ENCODE assay signal across 1 fruit fly cellular context in genomic region chr3L:22267248-22267957, dm6.
A peak's percentile ranks its signal among the peaks of the same experiment; 100 is the strongest.
TF ChIP-seq lines count a peak whose summit lies in the region.

Gene Csp (plus strand): TSS chr3L:22267382.

TF ChIP-seq in whole organism, embryonic, 481 proteins besides CTCF, POLR2A, EP300 and RAD21 (continued from another document and continues in another):
- TF ChIP-seq CG8388 (GFP tag; optimal IDR thresholded peaks at IDR 0.05; lab: Kevin White, UChicago), result peak; percentile 27
- no peak for TF ChIP-seq CG4424 (GFP tag; optimal IDR thresholded peaks at IDR 0.05; lab: Kevin White, UChicago)
- TF ChIP-seq dmrt11E (tag; optimal IDR thresholded peaks at IDR 0.05; lab: Kevin White, UChicago), result no peak
- no peak for TF ChIP-seq Poxn (GFP tag; IDR thresholded peaks at IDR 0.05; lab: Robert Waterston, UW)
- peak; percentile 12 for TF ChIP-seq CG30403 (GFP tag; optimal IDR thresholded peaks at IDR 0.05; lab: Kevin White, UChicago)
- TF ChIP-seq fd3F (GFP tag; optimal IDR thresholded peaks at IDR 0.05; lab: Kevin White, UChicago), result no peak
- TF ChIP-seq CG17802 (tag; optimal IDR thresholded peaks at IDR 0.05; lab: Kevin White, UChicago), result peak; percentile 46
- TF ChIP-seq ranshi (GFP tag; IDR thresholded peaks at IDR 0.05; lab: Robert Waterston, UW), result no peak
- TF ChIP-seq CG17359 (tag; optimal IDR thresholded peaks at IDR 0.05; lab: Kevin White, UChicago), result no peak
- TF ChIP-seq CG31365 (tag; optimal IDR thresholded peaks at IDR 0.05; lab: Kevin White, UChicago), result no peak
- TF ChIP-seq ind (GFP tag; optimal IDR thresholded peaks at IDR 0.05; lab: Kevin White, UChicago), result peak; percentile 15
- TF ChIP-seq Hr39 (optimal IDR thresholded peaks at IDR 0.05; lab: Kevin White, UChicago), result no peak
- TF ChIP-seq Lpt (GFP tag; optimal IDR thresholded peaks at IDR 0.05; lab: Kevin White, UChicago), result no peak
- TF ChIP-seq nmo (GFP tag; optimal IDR thresholded peaks at IDR 0.05; lab: Kevin White, UChicago), result peak; percentile 12
- peak; percentile 84 for TF ChIP-seq CG1603 (tag; optimal IDR thresholded peaks at IDR 0.05; lab: Kevin White, UChicago)
- no peak for TF ChIP-seq gsb (GFP tag; IDR thresholded peaks at IDR 0.05; lab: Robert Waterston, UW)
- peak; percentile 38 for TF ChIP-seq grau (tag; optimal IDR thresholded peaks at IDR 0.05; lab: Kevin White, UChicago)
- peak; percentile 58 for TF ChIP-seq CG12659 (GFP tag; optimal IDR thresholded peaks at IDR 0.05; lab: Kevin White, UChicago)
- peak; percentile 43 for TF ChIP-seq phol (tag; optimal IDR thresholded peaks at IDR 0.05; lab: Kevin White, UChicago)
- TF ChIP-seq dm (GFP tag; optimal IDR thresholded peaks at IDR 0.05; lab: Kevin White, UChicago), result peak; percentile 72
- TF ChIP-seq CG7987 (GFP tag; optimal IDR thresholded peaks at IDR 0.05; lab: Kevin White, UChicago), result peak; percentile 31
- TF ChIP-seq CG3407 (GFP tag; optimal IDR thresholded peaks at IDR 0.05; lab: Kevin White, UChicago), result no peak
- no peak for TF ChIP-seq pnt (GFP tag; optimal IDR thresholded peaks at IDR 0.05; lab: Kevin White, UChicago)
- peak; percentile 44 for TF ChIP-seq CG3281 (GFP tag; optimal IDR thresholded peaks at IDR 0.05; lab: Kevin White, UChicago)
- TF ChIP-seq Mes4 (GFP tag; optimal IDR thresholded peaks at IDR 0.05; lab: Kevin White, UChicago), result peak; percentile 37
- peak; percentile 22 for TF ChIP-seq CG13424 (tag; optimal IDR thresholded peaks at IDR 0.05; lab: Kevin White, UChicago)
- peak; percentile 96 for TF ChIP-seq Adf1 (GFP tag; IDR thresholded peaks at IDR 0.05; lab: Robert Waterston, UW)
- no peak for TF ChIP-seq eve (GFP tag; optimal IDR thresholded peaks at IDR 0.05; lab: Kevin White, UChicago)
- TF ChIP-seq CG9797 (GFP tag; optimal IDR thresholded peaks at IDR 0.05; lab: Kevin White, UChicago), result peak; percentile 47
- TF ChIP-seq CG30020 (tag; optimal IDR thresholded peaks at IDR 0.05; lab: Kevin White, UChicago), result peak; percentile 2
- TF ChIP-seq HLH4C (GFP tag; IDR thresholded peaks at IDR 0.05; lab: Robert Waterston, UW; ENCODE audit: partially characterized antibody), result peak; percentile 46; the same call in 1 of the 3 replicates
- no peak for TF ChIP-seq PHDP (tag; optimal IDR thresholded peaks at IDR 0.05; lab: Kevin White, UChicago)
- no peak for TF ChIP-seq CG3065 (GFP tag; optimal IDR thresholded peaks at IDR 0.05; lab: Kevin White, UChicago)
- no peak for TF ChIP-seq schlank (tag; optimal IDR thresholded peaks at IDR 0.05; lab: Kevin White, UChicago)
- TF ChIP-seq Nf-YB (GFP tag; optimal IDR thresholded peaks at IDR 0.05; lab: Kevin White, UChicago), result peak; percentile 36
- TF ChIP-seq Stat92E (GFP tag; optimal IDR thresholded peaks at IDR 0.05; lab: Kevin White, UChicago), result peak in 1 of 3 experiments; percentile 63
- peak; percentile 2 for TF ChIP-seq unpg (GFP tag; optimal IDR thresholded peaks at IDR 0.05; lab: Kevin White, UChicago)
- TF ChIP-seq CG3726 (GFP tag; IDR thresholded peaks at IDR 0.05; lab: Robert Waterston, UW), result no peak
- TF ChIP-seq CG12219 (GFP tag; optimal IDR thresholded peaks at IDR 0.05; lab: Kevin White, UChicago), result peak; percentile 25
- peak; percentile 44 for TF ChIP-seq CG10543 (GFP tag; optimal IDR thresholded peaks at IDR 0.05; lab: Kevin White, UChicago)
- peak; percentile 32 for TF ChIP-seq mam (GFP tag; optimal IDR thresholded peaks at IDR 0.05; lab: Kevin White, UChicago)
- TF ChIP-seq tll (GFP tag; optimal IDR thresholded peaks at IDR 0.05; lab: Kevin White, UChicago), result peak in 1 of 2 experiments; percentile 75
- TF ChIP-seq pita (GFP tag; optimal IDR thresholded peaks at IDR 0.05; lab: Kevin White, UChicago), result peak; percentile 37
- TF ChIP-seq Mad (GFP tag; optimal IDR thresholded peaks at IDR 0.05; lab: Kevin White, UChicago), result no peak
- peak; percentile 23 for TF ChIP-seq Chrac-16 (GFP tag; optimal IDR thresholded peaks at IDR 0.05; lab: Kevin White, UChicago)
- peak; percentile 86 for TF ChIP-seq pros (GFP tag; optimal IDR thresholded peaks at IDR 0.05; lab: Kevin White, UChicago)
- peak; percentile 26; the same call in 1 of the 2 replicates for TF ChIP-seq CG42726 (GFP tag; IDR thresholded peaks at IDR 0.05; lab: Robert Waterston, UW; ENCODE audit: partially characterized antibody)
- TF ChIP-seq Dbx (GFP tag; IDR thresholded peaks at IDR 0.05; lab: Robert Waterston, UW), result 0 out of 3 replicates have a peak, but pooled peaks have one; percentile 32
- TF ChIP-seq Hey (tag; optimal IDR thresholded peaks at IDR 0.05; lab: Kevin White, UChicago), result peak; percentile 13
- peak; percentile 23; the same call in 2 of the 3 replicates for TF ChIP-seq zen2 (GFP tag; IDR thresholded peaks at IDR 0.05; lab: Robert Waterston, UW; ENCODE audit: partially characterized antibody)
- peak; percentile 72 for TF ChIP-seq BEAF-32 (GFP tag; optimal IDR thresholded peaks at IDR 0.05; lab: Kevin White, UChicago)
- peak; percentile 77 for TF ChIP-seq Dref (GFP tag; IDR thresholded peaks at IDR 0.05; lab: Robert Waterston, UW)
- peak; percentile 10; the same call in 1 of the 2 replicates for TF ChIP-seq E2f2 (GFP tag; IDR thresholded peaks at IDR 0.05; lab: Robert Waterston, UW)
- peak; percentile 25 for TF ChIP-seq her (GFP tag; optimal IDR thresholded peaks at IDR 0.05; lab: Kevin White, UChicago)
- TF ChIP-seq grn (GFP tag; optimal IDR thresholded peaks at IDR 0.05; lab: Kevin White, UChicago), result peak; percentile 30
- TF ChIP-seq CG7839 (tag; optimal IDR thresholded peaks at IDR 0.05; lab: Kevin White, UChicago), result no peak
- TF ChIP-seq Deaf1 (tag; optimal IDR thresholded peaks at IDR 0.05; lab: Kevin White, UChicago), result peak; percentile 43
- peak; percentile 99 for TF ChIP-seq CG2199 (GFP tag; IDR thresholded peaks at IDR 0.05; lab: Robert Waterston, UW)
- no peak for TF ChIP-seq CG16779 (GFP tag; IDR thresholded peaks at IDR 0.05; lab: Robert Waterston, UW)
- TF ChIP-seq CG4282 (GFP tag; optimal IDR thresholded peaks at IDR 0.05; lab: Kevin White, UChicago), result no peak
- no peak for TF ChIP-seq Bteb2 (GFP tag; optimal IDR thresholded peaks at IDR 0.05; lab: Kevin White, UChicago)
- TF ChIP-seq H2.0 (GFP tag; IDR thresholded peaks at IDR 0.05; lab: Robert Waterston, UW), result peak; percentile 11; the same call in 1 of the 2 replicates
- TF ChIP-seq pfk (GFP tag; optimal IDR thresholded peaks at IDR 0.05; lab: Kevin White, UChicago), result peak; percentile 18
- TF ChIP-seq Sry-δ (GFP tag; optimal IDR thresholded peaks at IDR 0.05; lab: Kevin White, UChicago), result peak; percentile 93
- no peak for TF ChIP-seq CG11560 (tag; IDR thresholded peaks at IDR 0.05; lab: Robert Waterston, UW)
- TF ChIP-seq CG13287 (GFP tag; IDR thresholded peaks at IDR 0.05; lab: Robert Waterston, UW; ENCODE audit: partially characterized antibody), result peak; percentile 62
- TF ChIP-seq CG10267 (tag; optimal IDR thresholded peaks at IDR 0.05; lab: Kevin White, UChicago), result peak; percentile 59
- no peak for TF ChIP-seq Elba2 (GFP tag; optimal IDR thresholded peaks at IDR 0.05; lab: Kevin White, UChicago)
- TF ChIP-seq D19B (GFP tag; optimal IDR thresholded peaks at IDR 0.05; lab: Kevin White, UChicago), result no peak
- no peak for TF ChIP-seq dimm (GFP tag; IDR thresholded peaks at IDR 0.05; lab: Robert Waterston, UW)
- TF ChIP-seq CG4404 (GFP tag; IDR thresholded peaks at IDR 0.05; lab: Robert Waterston, UW), result no peak
- peak; percentile 24 for TF ChIP-seq CG2120 (GFP tag; optimal IDR thresholded peaks at IDR 0.05; lab: Kevin White, UChicago)
- peak; percentile 63 for TF ChIP-seq kni (GFP tag; optimal IDR thresholded peaks at IDR 0.05; lab: Kevin White, UChicago)
- peak in 1 of 2 experiments; percentile 8 for TF ChIP-seq dpn (GFP tag; optimal IDR thresholded peaks at IDR 0.05; lab: Kevin White, UChicago)
- TF ChIP-seq chm (GFP tag; IDR thresholded peaks at IDR 0.05; lab: Robert Waterston, UW), result no peak
- peak; percentile 4 to 60 for TF ChIP-seq Pdp1 (GFP tag; optimal IDR thresholded peaks at IDR 0.05; lab: Kevin White, UChicago)
- no peak for TF ChIP-seq maf-S (GFP tag; optimal IDR thresholded peaks at IDR 0.05; lab: Kevin White, UChicago)
- TF ChIP-seq Blimp-1 (GFP tag; optimal IDR thresholded peaks at IDR 0.05; lab: Kevin White, UChicago), result peak; percentile 15
- no peak for TF ChIP-seq corto (GFP tag; optimal IDR thresholded peaks at IDR 0.05; lab: Kevin White, UChicago)
- peak; percentile 44; the same call in 1 of the 3 replicates for TF ChIP-seq CG34422 (GFP tag; IDR thresholded peaks at IDR 0.05; lab: Robert Waterston, UW)
- no peak for TF ChIP-seq CG3838 (GFP tag; optimal IDR thresholded peaks at IDR 0.05; lab: Kevin White, UChicago)
- TF ChIP-seq slbo (GFP tag; IDR thresholded peaks at IDR 0.05; lab: Robert Waterston, UW), result peak; percentile 53; the same call in 1 of the 2 replicates
- TF ChIP-seq CG10565 (GFP tag; optimal IDR thresholded peaks at IDR 0.05; lab: Kevin White, UChicago), result no peak
- no peak for TF ChIP-seq CG7357 (GFP tag; IDR thresholded peaks at IDR 0.05; lab: Robert Waterston, UW)
- TF ChIP-seq tgo (GFP tag; IDR thresholded peaks at IDR 0.05; lab: Robert Waterston, UW), result 0 out of 3 replicates have a peak, but pooled peaks have one; percentile 25
- TF ChIP-seq Asciz (GFP tag; optimal IDR thresholded peaks at IDR 0.05; lab: Kevin White, UChicago), result no peak
- TF ChIP-seq Neu2 (GFP tag; optimal IDR thresholded peaks at IDR 0.05; lab: Kevin White, UChicago; ENCODE audit: borderline replicate concordance), result peak; percentile 55
- TF ChIP-seq CG3995 (GFP tag; optimal IDR thresholded peaks at IDR 0.05; lab: Kevin White, UChicago), result peak; percentile 32
- 0 out of 2 replicates have a peak, but pooled peaks have one; percentile 13 for TF ChIP-seq al (GFP tag; IDR thresholded peaks at IDR 0.05; lab: Robert Waterston, UW)
- no peak for TF ChIP-seq hkb (optimal IDR thresholded peaks at IDR 0.05; lab: Kevin White, UChicago)
- TF ChIP-seq hkb (GFP tag; IDR thresholded peaks at IDR 0.05; lab: Robert Waterston, UW), result no peak
- TF ChIP-seq Spps (tag; optimal IDR thresholded peaks at IDR 0.05; lab: Kevin White, UChicago), result no peak
- TF ChIP-seq dysf (GFP tag; IDR thresholded peaks at IDR 0.05; lab: Robert Waterston, UW), result no peak
- TF ChIP-seq Ets97D (GFP tag; optimal IDR thresholded peaks at IDR 0.05; lab: Kevin White, UChicago), result peak; percentile 55
- no peak for TF ChIP-seq Lim3 (GFP tag; IDR thresholded peaks at IDR 0.05; lab: Robert Waterston, UW)
- TF ChIP-seq CG10462 (GFP tag; optimal IDR thresholded peaks at IDR 0.05; lab: Kevin White, UChicago), result no peak
- peak; percentile 69 for TF ChIP-seq CG14710 (tag; optimal IDR thresholded peaks at IDR 0.05; lab: Kevin White, UChicago)
- TF ChIP-seq CG13894 (tag; optimal IDR thresholded peaks at IDR 0.05; lab: Kevin White, UChicago), result peak; percentile 71
- peak; percentile 6 for TF ChIP-seq CG33213 (GFP tag; optimal IDR thresholded peaks at IDR 0.05; lab: Kevin White, UChicago)
- no peak for TF ChIP-seq fru (optimal IDR thresholded peaks at IDR 0.05; lab: Kevin White, UChicago)
- no peak for TF ChIP-seq hb (GFP tag; IDR thresholded peaks at IDR 0.05; lab: Robert Waterston, UW; ENCODE audit: partially characterized antibody)
- TF ChIP-seq CG17186 (GFP tag; optimal IDR thresholded peaks at IDR 0.05; lab: Kevin White, UChicago), result peak; percentile 80
- TF ChIP-seq CG34224 (GFP tag; IDR thresholded peaks at IDR 0.05; lab: Robert Waterston, UW; ENCODE audit: partially characterized antibody), result peak; percentile 56; the same call in 2 of the 3 replicates
- peak; percentile 4 for TF ChIP-seq ac (GFP tag; optimal IDR thresholded peaks at IDR 0.05; lab: Kevin White, UChicago)
- TF ChIP-seq sob (GFP tag; IDR thresholded peaks at IDR 0.05; lab: Robert Waterston, UW), result no peak
- no peak for TF ChIP-seq CG10274 (GFP tag; optimal IDR thresholded peaks at IDR 0.05; lab: Kevin White, UChicago)
- peak; percentile 91 for TF ChIP-seq zf30C (GFP tag; optimal IDR thresholded peaks at IDR 0.05; lab: Kevin White, UChicago)
- TF ChIP-seq ewg (GFP tag; optimal IDR thresholded peaks at IDR 0.05; lab: Kevin White, UChicago), result peak; percentile 84
- no peak for TF ChIP-seq esg (GFP tag; conservative IDR thresholded peaks at IDR 0.05; lab: Robert Waterston, UW)
- peak in 1 of 2 experiments; percentile 29 for TF ChIP-seq Eip74EF (GFP tag; optimal IDR thresholded peaks at IDR 0.05; lab: Kevin White, UChicago)
- TF ChIP-seq CG11695 (GFP tag; IDR thresholded peaks at IDR 0.05; lab: Robert Waterston, UW), result no peak
- TF ChIP-seq CG6689 (GFP tag; IDR thresholded peaks at IDR 0.05; lab: Robert Waterston, UW), result no peak
- no peak for TF ChIP-seq inv (GFP tag; IDR thresholded peaks at IDR 0.05; lab: Robert Waterston, UW; ENCODE audit: partially characterized antibody)
- peak; percentile 57 for TF ChIP-seq HLHmδ (GFP tag; optimal IDR thresholded peaks at IDR 0.05; lab: Kevin White, UChicago)
- peak; percentile 67 for TF ChIP-seq CG8290 (GFP tag; optimal IDR thresholded peaks at IDR 0.05; lab: Kevin White, UChicago)
- peak; percentile 40 to 65 for TF ChIP-seq CG8290 (tag; optimal IDR thresholded peaks at IDR 0.05; lab: Kevin White, UChicago)
- no peak for TF ChIP-seq danr (GFP tag; IDR thresholded peaks at IDR 0.05; lab: Robert Waterston, UW)
- peak; percentile 21 for TF ChIP-seq Antp (GFP tag; optimal IDR thresholded peaks at IDR 0.05; lab: Kevin White, UChicago)
- peak; percentile 35; the same call in 1 of the 2 replicates for TF ChIP-seq tna (GFP tag; IDR thresholded peaks at IDR 0.05; lab: Robert Waterston, UW; ENCODE audit: partially characterized antibody)
- TF ChIP-seq Rx (GFP tag; IDR thresholded peaks at IDR 0.05; lab: Robert Waterston, UW), result no peak
- no peak for TF ChIP-seq nerfin-2 (GFP tag; IDR thresholded peaks at IDR 0.05; lab: Robert Waterston, UW; ENCODE audit: partially characterized antibody)
- no peak for TF ChIP-seq seq (GFP tag; IDR thresholded peaks at IDR 0.05; lab: Robert Waterston, UW)
- peak; percentile 96 for TF ChIP-seq MESR4 (GFP tag; optimal IDR thresholded peaks at IDR 0.05; lab: Kevin White, UChicago)
- no peak for TF ChIP-seq caup (GFP tag; optimal IDR thresholded peaks at IDR 0.05; lab: Kevin White, UChicago; ENCODE audit: severe bottlenecking)
- peak; percentile 76 for TF ChIP-seq sens (GFP tag; lab: Kevin White, UChicago)
- peak; percentile 39 for TF ChIP-seq gfzf (GFP tag; optimal IDR thresholded peaks at IDR 0.05; lab: Kevin White, UChicago)
- peak; percentile 56; the same call in 1 of the 3 replicates for TF ChIP-seq CG11456 (GFP tag; IDR thresholded peaks at IDR 0.05; lab: Robert Waterston, UW)
- TF ChIP-seq unc-4 (GFP tag; IDR thresholded peaks at IDR 0.05; lab: Robert Waterston, UW; ENCODE audit: partially characterized antibody), result peak; percentile 56
- TF ChIP-seq otp (GFP tag; IDR thresholded peaks at IDR 0.05; lab: Robert Waterston, UW), result 0 out of 3 replicates have a peak, but pooled peaks have one; percentile 41
- TF ChIP-seq hbn (GFP tag; IDR thresholded peaks at IDR 0.05; lab: Robert Waterston, UW; ENCODE audit: partially characterized antibody), result peak; percentile 58
